Worm (Caenorhabditis elegans): Measurements from ENCODE around the gene spp-7.

ce11 chrIV:5391507-5392057, 24.0 kb downstream of the spp-7 start, which contains the start of the genes htp-1 and ZK616.5:
- TF ChIP-seq ces-1 (GFP tag; optimal IDR thresholded peaks at IDR 0.05) (no peak), fkh-10 (GFP tag; optimal IDR thresholded peaks at IDR 0.05) (no peak), ceh-82 (tag; optimal IDR thresholded peaks at IDR 0.05) (no peak), nhr-237 (tag; optimal IDR thresholded peaks at IDR 0.05) (no peak), skn-1 (tag; optimal IDR thresholded peaks at IDR 0.05) (no peak), aly-2 (tag; optimal IDR thresholded peaks at IDR 0.05) (no peak), nhr-12 (tag; optimal IDR thresholded peaks at IDR 0.05) (no peak), lin-15B (tag; optimal IDR thresholded peaks at IDR 0.05) (no peak), zag-1 (tag; optimal IDR thresholded peaks at IDR 0.05) (no peak)
